Worm (Caenorhabditis elegans) whole organism, young adult: Measurements from ENCODE around the gene nmy-1.
A peak's percentile ranks its signal among the peaks of the same experiment; 100 is the strongest.

ENCODE experiments used
- F10E7.11 ChIP-seq: sonication (generic microtip); optimal IDR thresholded peaks from 2 replicates; lab custom pipeline; 2017; ENCODE audit warnings: mild to moderate bottlenecking, missing genetic modification characterization, moderate library complexity, missing compliant biosample characterization
- F33H1.4 ChIP-seq: fragments of 200-800 bp; sonication (Bioruptor generic); IDR thresholded peaks from 2 replicates; pipeline ENCODE4 v1.3.6; 2022; ENCODE audit warnings: missing genetic modification reagents, missing genetic modification characterization, missing compliant biosample characterization
- F55B11.4 ChIP-seq: sonication (generic microtip); optimal IDR thresholded peaks from 2 replicates; lab custom pipeline; 2016; ENCODE audit warnings: missing compliant biosample characterization, missing genetic modification characterization, borderline replicate concordance; ENCODE audit not compliant: insufficient read depth
- Y53F4B.3 ChIP-seq: fragments of 200-800 bp; sonication (Bioruptor generic); IDR thresholded peaks from 2 replicates; pipeline ENCODE4 v1.3.6; 2022; ENCODE audit warnings: missing genetic modification reagents, missing genetic modification characterization, missing compliant biosample characterization
- Y53G8AR.9 ChIP-seq: fragments of 200-800 bp; sonication (Bioruptor generic); conservative IDR thresholded peaks from 2 replicates; pipeline ENCODE4 v1.3.6; 2022; ENCODE audit warnings: missing genetic modification reagents, missing genetic modification characterization, missing compliant biosample characterization
- Y56A3A.18 ChIP-seq: fragments of 200-800 bp; sonication (Bioruptor generic); IDR thresholded peaks from 2 replicates; pipeline ENCODE4 v1.3.6; 2022; ENCODE audit warnings: missing genetic modification reagents, missing genetic modification characterization, missing compliant biosample characterization
- ZK185.1 ChIP-seq: sonication (generic microtip); optimal IDR thresholded peaks from 2 replicates; lab custom pipeline; 2016; ENCODE audit warnings: mild to moderate bottlenecking, missing genetic modification characterization, missing compliant biosample characterization; ENCODE audit not compliant: poor library complexity, severe bottlenecking
- aptf-3 ChIP-seq: fragments of 200-800 bp; sonication (Bioruptor generic); IDR thresholded peaks from 2 replicates; pipeline ENCODE4 v1.3.6; 2022; ENCODE audit warnings: missing genetic modification characterization, missing compliant biosample characterization
- cebp-1 ChIP-seq, 2 experiments: fragments of 200-800 bp in 1 of 2; sonication (Bioruptor generic) in 1 of 2; sonication (generic microtip) in 1 of 2; IDR thresholded peaks in 1 of 2; optimal IDR thresholded peaks in 1 of 2; 2 replicates each; pipeline versions ENCODE4 v1.3.6 to Lab custom; 2017 to 2022; ENCODE audit warnings: missing compliant biosample characterization in 2 of 2, missing genetic modification characterization in 2 of 2, mild to moderate bottlenecking in 1 of 2, missing genetic modification reagents in 1 of 2, moderate library complexity in 1 of 2
- chd-7 ChIP-seq: sonication (generic microtip); optimal IDR thresholded peaks from 2 replicates; lab custom pipeline; 2016; ENCODE audit warnings: mild to moderate bottlenecking, missing genetic modification characterization, moderate library complexity, missing compliant biosample characterization
- dox-1 ChIP-seq: fragments of 200-800 bp; sonication (Bioruptor generic); IDR thresholded peaks from 2 replicates; pipeline ENCODE4 v1.3.6; 2022; ENCODE audit warnings: missing genetic modification reagents, missing genetic modification characterization, missing compliant biosample characterization
- dpl-1 ChIP-seq: fragments of 150-350 bp; optimal IDR thresholded peaks from 2 replicates; lab custom pipeline; 2014; ENCODE audit warnings: missing biosample characterization, missing genetic modification reagents, missing genetic modification characterization
- egrh-3 ChIP-seq: fragments of 200-800 bp; sonication (Bioruptor generic); IDR thresholded peaks from 2 replicates; pipeline ENCODE4 v1.3.6; 2022; ENCODE audit warnings: missing genetic modification reagents, missing genetic modification characterization, missing compliant biosample characterization
- hlh-12 ChIP-seq: sonication (generic microtip); optimal IDR thresholded peaks from 2 replicates; lab custom pipeline; 2016; ENCODE audit warnings: missing genetic modification characterization, missing compliant biosample characterization
- hlh-26 ChIP-seq: fragments of 200-800 bp; sonication (Bioruptor generic); conservative IDR thresholded peaks from 2 replicates; pipeline ENCODE4 v1.3.6; 2022; ENCODE audit warnings: missing genetic modification reagents, missing genetic modification characterization, missing compliant biosample characterization
- hmg-1.2 ChIP-seq: fragments of 200-800 bp; sonication (Bioruptor generic); IDR thresholded peaks from 2 replicates; pipeline ENCODE4 v1.3.6; 2022; ENCODE audit warnings: missing genetic modification reagents, missing genetic modification characterization, missing compliant biosample characterization
- hmg-20 ChIP-seq: fragments of 200-800 bp; sonication (Bioruptor generic); IDR thresholded peaks from 2 replicates; pipeline ENCODE4 v1.3.6; 2022; ENCODE audit warnings: missing genetic modification reagents, missing genetic modification characterization, missing compliant biosample characterization
- madf-10 ChIP-seq: sonication (generic microtip); optimal IDR thresholded peaks from 2 replicates; lab custom pipeline; 2016; ENCODE audit warnings: mild to moderate bottlenecking, missing genetic modification characterization, missing compliant biosample characterization
- nfyb-1 ChIP-seq: fragments of 200-800 bp; sonication (Bioruptor generic); IDR thresholded peaks from 2 replicates; pipeline ENCODE4 v1.3.6; 2022; ENCODE audit warnings: missing genetic modification reagents, missing genetic modification characterization, missing compliant biosample characterization
- nhr-80 ChIP-seq: sonication (generic microtip); optimal IDR thresholded peaks from 2 replicates; lab custom pipeline; 2016; ENCODE audit warnings: missing genetic modification characterization, missing compliant biosample characterization
- pbrm-1 ChIP-seq: fragments of 200-800 bp; sonication (Bioruptor generic); IDR thresholded peaks from 2 replicates; pipeline ENCODE4 v1.3.6; 2022; ENCODE audit warnings: missing genetic modification reagents, missing genetic modification characterization, missing compliant biosample characterization
- rcor-1 ChIP-seq: fragments of 200-800 bp; sonication (Bioruptor generic); IDR thresholded peaks from 2 replicates; pipeline ENCODE4 v1.3.6; 2022; ENCODE audit warnings: missing genetic modification reagents, missing genetic modification characterization, missing compliant biosample characterization
- snpc-1.1 ChIP-seq: sonication (generic microtip); optimal IDR thresholded peaks from 2 replicates; lab custom pipeline; 2017; ENCODE audit warnings: missing genetic modification characterization, mild to moderate bottlenecking, missing compliant biosample characterization, antibody characterized with exemption, moderate library complexity, missing genotype, missing genetic modification reagents; ENCODE audit not compliant: insufficient read depth
- snpc-4 ChIP-seq, 5 experiments: fragments of 150-350 bp in 1 of 5; sonication (generic microtip) in 4 of 5; optimal IDR thresholded peaks; 2 replicates each; lab custom pipeline; 2014 to 2018; ENCODE audit warnings: missing genetic modification characterization in 5 of 5, missing biosample characterization in 3 of 5, antibody characterized with exemption in 2 of 5, mild to moderate bottlenecking in 2 of 5, missing compliant biosample characterization in 2 of 5, missing genotype in 2 of 5, moderate library complexity in 2 of 5, missing genetic modification reagents in 1 of 5
- tlf-1 ChIP-seq: fragments of 200-800 bp; sonication (Bioruptor generic); optimal IDR thresholded peaks from 2 replicates; lab custom pipeline; 2018; ENCODE audit warnings: mild to moderate bottlenecking, missing genetic modification characterization, missing compliant biosample characterization
- zfh-2 ChIP-seq: fragments of 200-800 bp; sonication (Bioruptor generic); conservative IDR thresholded peaks from 2 replicates; pipeline ENCODE4 v1.3.6; 2022; ENCODE audit warnings: missing genetic modification reagents, missing genetic modification characterization, missing compliant biosample characterization
- ztf-18 ChIP-seq: sonication (generic microtip); optimal IDR thresholded peaks from 2 replicates; lab custom pipeline; 2016; ENCODE audit warnings: missing genotype, mild to moderate bottlenecking, missing genetic modification characterization, missing compliant biosample characterization
- ztf-22 ChIP-seq: fragments of 200-800 bp; sonication (Bioruptor generic); optimal IDR thresholded peaks from 2 replicates; lab custom pipeline; 2018; ENCODE audit warnings: mild to moderate bottlenecking, missing genetic modification characterization, moderate library complexity, missing compliant biosample characterization
- ztf-3 ChIP-seq: fragments of 200-800 bp; sonication (Bioruptor generic); optimal IDR thresholded peaks from 2 replicates; lab custom pipeline; 2018; ENCODE audit warnings: mild to moderate bottlenecking, missing genetic modification characterization, missing compliant biosample characterization

The nmy-1 gene

DNA sequence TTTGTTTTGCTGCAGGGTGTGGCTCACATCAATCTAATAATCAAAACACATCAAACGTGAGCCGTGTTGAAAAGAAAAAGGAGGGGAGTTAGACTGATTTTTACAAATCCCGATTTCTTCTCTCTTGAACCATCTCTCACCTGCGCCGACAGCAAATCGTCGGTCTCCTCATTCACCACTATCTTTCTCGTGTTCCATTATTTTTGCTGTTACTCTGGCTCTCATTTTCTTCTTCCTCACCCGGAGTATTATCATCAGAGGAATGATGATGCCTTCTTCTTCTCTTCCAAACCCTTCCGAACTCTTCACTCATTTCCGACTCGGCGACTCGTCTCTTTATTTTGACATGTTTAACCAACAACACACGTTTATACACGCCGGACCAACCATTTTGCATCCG is 40.9 kb downstream of the nmy-1 start:
- TF ChIP-seq tlf-1 (GFP tag; lab: Kevin White, UChicago) (no peak), nhr-80 (no peak), cebp-1 (GFP tag; IDR thresholded peaks at IDR 0.05; lab: Robert Waterston, UW) (no peak), cebp-1 (tag; optimal IDR thresholded peaks at IDR 0.05; lab: Kevin White, UChicago) (no peak), Y53G8AR.9 (no peak), ztf-18 (tag; lab: Kevin White, UChicago) (no peak), F10E7.11 (tag; lab: Kevin White, UChicago) (no peak), egrh-3 (GFP tag; lab: Robert Waterston, UW) (no peak), hlh-12 (no peak), rcor-1 (GFP tag; lab: Robert Waterston, UW) (no peak), madf-10 (tag; lab: Kevin White, UChicago) (no peak), nfyb-1 (GFP tag; lab: Robert Waterston, UW) (no peak), F33H1.4 (GFP tag; lab: Robert Waterston, UW) (no peak), ztf-22 (GFP tag; lab: Kevin White, UChicago) (no peak)
- TF ChIP-seq, all 124 proteins: peak for 0

DNA sequence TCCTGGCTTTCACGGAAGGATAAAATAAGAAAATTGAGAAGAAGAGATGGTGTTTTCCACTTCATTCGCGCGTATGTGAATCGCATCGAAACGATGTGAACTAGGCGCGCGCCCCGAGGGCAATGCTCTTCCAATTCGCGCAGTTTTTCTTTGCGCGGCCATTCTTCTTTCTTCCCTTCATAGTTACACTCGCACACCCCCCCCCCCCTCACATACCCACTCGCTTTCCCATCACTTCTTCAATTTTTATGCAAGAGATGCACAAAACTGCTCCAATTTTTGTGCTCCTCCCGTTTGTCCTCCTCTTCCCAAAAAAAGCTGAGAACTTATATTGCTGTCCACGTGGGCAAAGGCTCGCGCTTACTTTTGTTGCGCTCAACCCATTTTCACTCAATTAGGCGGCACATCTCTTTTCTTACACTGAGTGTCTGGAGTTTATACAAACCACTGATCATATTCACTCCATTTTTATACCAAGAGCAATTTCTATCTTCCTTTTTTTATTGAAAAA is 44.2 kb downstream of the nmy-1 start:
- TF ChIP-seq zfh-2, result 0 out of 2 replicates have a peak, but pooled peaks have one; percentile 52
- TF ChIP-seq ztf-3 (GFP tag; lab: Kevin White, UChicago), result no peak
- no peak for TF ChIP-seq Y53F4B.3 (GFP tag; lab: Robert Waterston, UW)
- peak; percentile 3 for TF ChIP-seq chd-7
- no peak for TF ChIP-seq hlh-12

DNA sequence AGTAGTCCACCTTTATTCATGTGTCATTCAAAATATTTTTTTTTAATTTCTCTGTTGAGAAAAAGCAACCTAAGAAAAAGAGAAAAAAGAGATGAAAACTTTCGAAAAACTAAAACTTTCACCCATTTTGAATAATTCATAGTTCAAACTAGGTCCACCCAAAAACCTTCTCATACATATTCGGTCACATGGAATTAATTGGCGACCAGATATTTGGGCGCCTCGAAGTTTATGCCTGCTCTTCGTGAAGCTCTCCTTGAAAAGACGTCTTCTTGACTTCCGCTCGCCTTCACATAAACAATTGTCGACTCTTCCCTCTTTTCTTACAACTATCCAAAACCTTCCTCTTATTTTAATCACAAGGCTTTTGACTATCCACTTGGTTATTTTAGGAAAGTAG is 46.3 kb downstream of the nmy-1 start:
- TF ChIP-seq dox-1 (GFP tag; lab: Robert Waterston, UW) (no peak), F55B11.4 (no peak), Y56A3A.18 (GFP tag; lab: Robert Waterston, UW) (no peak), cebp-1 (GFP tag; IDR thresholded peaks at IDR 0.05; lab: Robert Waterston, UW) (no peak), cebp-1 (tag; optimal IDR thresholded peaks at IDR 0.05; lab: Kevin White, UChicago) (no peak), Y53F4B.3 (GFP tag; lab: Robert Waterston, UW) (no peak)

DNA sequence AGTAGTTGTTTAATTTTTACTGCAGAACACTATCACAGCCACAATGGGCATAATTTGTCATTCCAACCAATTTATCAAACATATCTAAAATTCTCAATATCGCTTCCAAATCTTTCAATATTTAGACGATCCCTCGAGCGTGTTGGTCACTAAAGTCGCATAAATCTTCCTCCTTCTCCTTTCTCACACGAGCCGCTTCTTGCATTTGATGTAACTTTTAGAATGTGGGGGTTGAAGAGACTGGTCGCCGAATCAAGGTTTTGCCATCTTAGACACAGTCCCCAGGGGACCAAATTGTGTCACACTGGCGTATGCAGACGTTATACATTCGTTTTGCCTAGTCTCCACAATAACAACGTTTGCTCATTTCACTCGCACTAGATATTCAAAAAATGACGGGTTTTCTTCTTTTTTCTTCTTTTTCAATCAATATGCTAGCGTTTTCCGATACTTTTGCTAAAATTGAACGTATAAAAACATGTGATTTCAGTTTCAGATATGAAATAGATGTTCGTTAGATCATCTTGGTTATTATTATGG is 48.2 kb downstream of the nmy-1 start, which contains the start of gene gbb-1:
gbb-1 (plus strand) TSS at position 490 of the 540 bp plus-strand sequence.
- TF ChIP-seq ZK185.1 (tag; lab: Kevin White, UChicago), result no peak

DNA sequence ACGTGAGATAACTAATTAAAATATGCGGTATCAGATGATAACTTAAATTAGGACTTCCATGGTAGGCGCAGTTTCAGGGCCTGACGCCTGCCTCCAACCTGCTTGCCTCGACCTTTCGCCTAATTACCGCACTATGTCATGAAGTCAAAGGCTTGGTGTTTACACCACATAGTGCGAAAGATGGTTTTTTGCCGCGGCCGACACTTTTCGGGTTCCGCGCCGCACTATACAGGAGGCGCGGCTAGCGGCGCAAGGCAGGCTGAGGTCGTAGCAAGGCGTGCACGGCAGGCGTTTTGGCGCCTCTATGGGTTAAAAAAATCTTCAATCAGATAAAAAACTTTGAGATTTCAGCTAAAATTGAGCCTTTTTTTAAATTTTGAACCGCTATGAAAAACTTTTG is 51.4 kb downstream of the nmy-1 start:
- TF ChIP-seq hmg-1.2 (peak; percentile 70), hmg-20 (GFP tag; lab: Robert Waterston, UW) (no peak), hlh-26 (no peak), snpc-4 (GFP tag; optimal IDR thresholded peaks at IDR 0.05; lab: Kevin White, UChicago) (peak; percentile 72), snpc-4 (tag; optimal IDR thresholded peaks at IDR 0.05; lab: Kevin White, UChicago) (peak; percentile 53 to 94 (median 86)), pbrm-1 (GFP tag; lab: Robert Waterston, UW) (0 out of 2 replicates have a peak, but pooled peaks have one; percentile 39), nfyb-1 (GFP tag; lab: Robert Waterston, UW) (0 out of 2 replicates have a peak, but pooled peaks have one; percentile 41), snpc-1.1 (tag; lab: Kevin White, UChicago) (peak; percentile 78), dpl-1 (GFP tag; lab: Kevin White, UChicago) (no peak), aptf-3 (GFP tag; lab: Robert Waterston, UW) (no peak)
